Fruit fly (Drosophila melanogaster): ENCODE results near the gene CG13713.

DNA sequence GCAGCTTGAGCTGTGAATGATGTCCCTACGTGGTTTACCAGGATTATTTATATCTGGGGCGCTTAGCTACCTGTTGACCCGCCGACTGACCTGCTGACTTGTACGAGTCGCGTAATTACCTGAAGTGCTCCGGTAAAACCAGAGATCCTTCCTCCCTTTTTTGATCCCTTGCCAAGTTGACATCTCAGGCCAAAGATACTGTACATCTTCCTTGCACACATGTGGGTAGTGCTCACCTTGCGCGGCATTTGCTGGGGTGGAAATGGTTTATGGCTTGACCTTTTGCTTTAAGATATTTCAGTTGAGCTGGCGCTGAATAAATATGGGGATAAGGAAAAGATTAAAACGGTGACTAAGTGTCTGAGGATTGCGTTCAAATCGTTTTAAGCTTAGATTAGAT lies 2.6 kb upstream of the CG13713 start, which contains the start of gene CG15876:
- TF ChIP-seq CG11617 (GFP tag; optimal IDR thresholded peaks at IDR 0.05), result no peak
- TF ChIP-seq pad (GFP tag; optimal IDR thresholded peaks at IDR 0.05), result no peak
